Worm (Caenorhabditis elegans): Measurements from ENCODE around the gene sdz-12.

- no peak for TF ChIP-seq bed-2 (GFP tag; IDR thresholded peaks at IDR 0.05)
- no peak for TF ChIP-seq F55B11.4 (tag; optimal IDR thresholded peaks at IDR 0.05; ENCODE audit: borderline replicate concordance, insufficient read depth)
- no peak for TF ChIP-seq ceh-91 (GFP tag; IDR thresholded peaks at IDR 0.05)
- TF ChIP-seq snpc-4 (GFP tag; optimal IDR thresholded peaks at IDR 0.05), result no peak
- no peak for TF ChIP-seq snpc-4 (tag; optimal IDR thresholded peaks at IDR 0.05)
- no peak for TF ChIP-seq nhr-90 (tag; optimal IDR thresholded peaks at IDR 0.05)
- no peak for TF ChIP-seq cebp-1 (GFP tag; IDR thresholded peaks at IDR 0.05)
- no peak for TF ChIP-seq cebp-1 (tag; optimal IDR thresholded peaks at IDR 0.05)
These were observed 20.6 kb upstream of the sdz-12 start, which contains the start of gene sdz-11 for ce11 chrII:3752184-3752583.

Measured in whole organism, young adult.